Worm (Caenorhabditis elegans): Measurements from ENCODE around the gene Y81B9A.2.
A peak's percentile ranks its signal among the peaks of the same experiment; 100 is the strongest.

Y81B9A.2 gene

ce11 chrX:9150269-9150744 is 33.6 kb upstream of the Y81B9A.2 start, which contains the start of gene tmbi-4:
Gene tmbi-4 (plus strand): TSS chrX:9150694.
- TF ChIP-seq pha-4 (tag; optimal IDR thresholded peaks at IDR 0.05) = peak; percentile 80
- no peak for TF ChIP-seq daf-12 (tag; optimal IDR thresholded peaks at IDR 0.05)
- TF ChIP-seq nhr-23 (tag; optimal IDR thresholded peaks at IDR 0.05) = peak; percentile 38
- TF ChIP-seq unc-62 (GFP tag; optimal IDR thresholded peaks at IDR 0.05) = no peak
- TF ChIP-seq snpc-4 (tag; optimal IDR thresholded peaks at IDR 0.05) = peak; percentile 22
- TF ChIP-seq nhr-11 (tag; optimal IDR thresholded peaks at IDR 0.05) = no peak
- TF ChIP-seq lin-15B (tag; optimal IDR thresholded peaks at IDR 0.05) = peak; percentile 55
- TF ChIP-seq ceh-28 (tag; optimal IDR thresholded peaks at IDR 0.05) = peak; percentile 44
- TF ChIP-seq lin-39 (tag; optimal IDR thresholded peaks at IDR 0.05) = peak; percentile 48
- TF ChIP-seq nhr-25 (tag; optimal IDR thresholded peaks at IDR 0.05) = peak; percentile 60
- peak; percentile 72 for TF ChIP-seq egl-5 (tag; optimal IDR thresholded peaks at IDR 0.05)
- TF ChIP-seq elt-1 (tag; optimal IDR thresholded peaks at IDR 0.05) = peak; percentile 29
- TF ChIP-seq nhr-76 (tag; optimal IDR thresholded peaks at IDR 0.05) = no peak
- TF ChIP-seq fkh-10 (GFP tag; optimal IDR thresholded peaks at IDR 0.05) = peak; percentile 50
- peak; percentile 38 for TF ChIP-seq pqm-1 (tag; optimal IDR thresholded peaks at IDR 0.05)
- TF ChIP-seq skn-1 (tag; optimal IDR thresholded peaks at IDR 0.05) = peak; percentile 72
- no peak for TF ChIP-seq egl-27 (tag; optimal IDR thresholded peaks at IDR 0.05)
- peak; percentile 61 for TF ChIP-seq hmg-11 (tag; optimal IDR thresholded peaks at IDR 0.05)
- TF ChIP-seq nfya-1 (tag; optimal IDR thresholded peaks at IDR 0.05; ENCODE audit: insufficient read depth) = peak; percentile 67
- peak; percentile 34 for TF ChIP-seq jun-1 (tag; optimal IDR thresholded peaks at IDR 0.05)

ce11 chrX:9154216-9154615 is 29.7 kb upstream of the Y81B9A.2 start, which contains the start of gene B0563.7:
Gene B0563.7 (minus strand): TSS chrX:9154316.
- TF ChIP-seq eor-1 (tag; optimal IDR thresholded peaks at IDR 0.05) (no peak), pha-4 (tag; optimal IDR thresholded peaks at IDR 0.05) (no peak), hmg-11 (tag; optimal IDR thresholded peaks at IDR 0.05) (no peak), elt-1 (tag; optimal IDR thresholded peaks at IDR 0.05) (no peak), snpc-4 (tag; optimal IDR thresholded peaks at IDR 0.05) (no peak), fos-1 (tag; optimal IDR thresholded peaks at IDR 0.05) (no peak), lsy-12 (tag; optimal IDR thresholded peaks at IDR 0.05) (no peak), elt-3 (tag; optimal IDR thresholded peaks at IDR 0.05) (no peak)

ce11 chrX:9155751-9156150 is 28.2 kb upstream of the Y81B9A.2 start:
- TF ChIP-seq ceh-9 (tag; optimal IDR thresholded peaks at IDR 0.05) = no peak
- no peak for TF ChIP-seq unc-62 (GFP tag; optimal IDR thresholded peaks at IDR 0.05)
- no peak for TF ChIP-seq nhr-25 (tag; optimal IDR thresholded peaks at IDR 0.05)
- no peak for TF ChIP-seq daf-12 (tag; optimal IDR thresholded peaks at IDR 0.05)
- TF ChIP-seq aly-2 (tag; optimal IDR thresholded peaks at IDR 0.05) = no peak
- no peak for TF ChIP-seq nhr-43 (tag; optimal IDR thresholded peaks at IDR 0.05; ENCODE audit: poor library complexity, severe bottlenecking)
- no peak for TF ChIP-seq fkh-10 (GFP tag; optimal IDR thresholded peaks at IDR 0.05)
- TF ChIP-seq mdl-1 (tag; optimal IDR thresholded peaks at IDR 0.05) = no peak
- peak; percentile 17 for TF ChIP-seq pqm-1 (tag; optimal IDR thresholded peaks at IDR 0.05)
- peak; percentile 42 for TF ChIP-seq elt-2 (tag; optimal IDR thresholded peaks at IDR 0.05)
- TF ChIP-seq hmg-11 (tag; optimal IDR thresholded peaks at IDR 0.05) = no peak
- no peak for TF ChIP-seq snpc-4 (tag; optimal IDR thresholded peaks at IDR 0.05)
- TF ChIP-seq R02D3.7 (tag; optimal IDR thresholded peaks at IDR 0.05) = no peak
- no peak for TF ChIP-seq ZK546.5 (tag; optimal IDR thresholded peaks at IDR 0.05)
- no peak for TF ChIP-seq ama-1 (optimal IDR thresholded peaks at IDR 0.05)
- no peak for TF ChIP-seq nfya-1 (tag; optimal IDR thresholded peaks at IDR 0.05; ENCODE audit: insufficient read depth)
- TF ChIP-seq ceh-16 (tag; optimal IDR thresholded peaks at IDR 0.05) = no peak

- no peak for TF ChIP-seq nhr-43 (tag; optimal IDR thresholded peaks at IDR 0.05; ENCODE audit: poor library complexity, severe bottlenecking)
- TF ChIP-seq nhr-11 (tag; optimal IDR thresholded peaks at IDR 0.05) = no peak
- peak; percentile 50 for TF ChIP-seq egl-5 (tag; optimal IDR thresholded peaks at IDR 0.05)
- no peak for TF ChIP-seq ceh-16 (tag; optimal IDR thresholded peaks at IDR 0.05)
- no peak for TF ChIP-seq aly-2 (tag; optimal IDR thresholded peaks at IDR 0.05)
- peak; percentile 33 for TF ChIP-seq lin-39 (tag; optimal IDR thresholded peaks at IDR 0.05)
- TF ChIP-seq tbx-2 (tag; optimal IDR thresholded peaks at IDR 0.05) = no peak
Measured at ce11 chrX:9161253-9161904, 22.6 kb upstream of the Y81B9A.2 start.

Data from whole organism, L3 larva.